Worm (Caenorhabditis elegans) whole organism, midembryonic: ENCODE results near the gene dis-3.

Experiments
- T22C8.4 ChIP-seq: fragments of 200-800 bp; sonication (Bioruptor generic); IDR thresholded peaks from 2 replicates; pipeline ENCODE4 v1.3.6; 2022; ENCODE audit warnings: missing genetic modification characterization, missing compliant biosample characterization
- cog-1 ChIP-seq: sonication (generic microtip); optimal IDR thresholded peaks from 2 replicates; lab custom pipeline; 2016; ENCODE audit warnings: missing genetic modification characterization, missing compliant biosample characterization
- flt-1 ChIP-seq: fragments of 200-800 bp; sonication (Bioruptor generic); IDR thresholded peaks from 2 replicates; pipeline ENCODE4 v1.3.6; 2022; ENCODE audit warnings: missing genetic modification characterization, missing compliant biosample characterization
- med-1 ChIP-seq: sonication (generic microtip); optimal IDR thresholded peaks from 2 replicates; lab custom pipeline; 2017; ENCODE audit warnings: missing genetic modification characterization, mild to moderate bottlenecking, missing compliant biosample characterization, antibody characterized with exemption, missing genetic modification reagents; ENCODE audit not compliant: insufficient read depth
- ztf-23 ChIP-seq: fragments of 200-800 bp; sonication (Bioruptor generic); IDR thresholded peaks from 2 replicates; pipeline ENCODE4 v1.3.6; 2022; ENCODE audit warnings: missing genetic modification reagents, missing genetic modification characterization, missing compliant biosample characterization
- ztf-29 ChIP-seq: fragments of 200-800 bp; sonication (Bioruptor generic); IDR thresholded peaks from 2 replicates; pipeline ENCODE4 v1.3.6; 2022; ENCODE audit warnings: missing genetic modification reagents, missing genetic modification characterization, missing compliant biosample characterization

- TF ChIP-seq flt-1 (GFP tag; lab: Robert Waterston, UW) (peak; percentile 61; the same call in 1 of the 2 replicates), cog-1 (tag; lab: Kevin White, UChicago) (no peak), ztf-29 (GFP tag; lab: Robert Waterston, UW) (no peak), T22C8.4 (GFP tag; lab: Robert Waterston, UW) (no peak), med-1 (GFP tag; lab: Kevin White, UChicago) (no peak), ztf-23 (GFP tag; lab: Robert Waterston, UW) (no peak)
Measured at ce11 chrIV:10085401-10086187, 11.4 kb upstream of the dis-3 start, which contains the start of the genes col-2 and ndc-80.
